Worm (Caenorhabditis elegans): ENCODE data around the gene lips-7.
A peak's percentile ranks its signal among the peaks of the same experiment; 100 is the strongest.

The lips-7 gene

DNA sequence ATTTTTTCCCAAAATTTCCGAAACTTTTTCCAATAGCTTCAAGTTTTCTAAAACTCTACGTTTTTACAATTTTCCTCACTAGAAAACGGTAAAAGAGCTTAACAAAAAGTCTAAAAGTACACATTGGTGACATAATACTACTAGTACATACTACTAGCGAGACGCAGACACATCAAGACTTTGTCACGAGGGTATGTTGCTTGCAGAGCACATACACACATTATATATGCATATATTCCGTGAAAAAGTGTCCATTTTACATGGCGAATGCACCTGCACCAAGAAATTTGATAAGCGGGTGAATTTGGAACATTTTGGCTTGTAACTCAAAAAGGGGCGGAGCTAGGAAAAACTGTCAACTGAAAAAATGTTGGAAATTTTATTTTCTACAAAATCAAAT is 49.7 kb downstream of the lips-7 start:
- TF ChIP-seq hmg-1.2 (GFP tag; IDR thresholded peaks at IDR 0.05): peak; percentile 60; the same call in 1 of the 2 replicates
- TF ChIP-seq Y53G8AR.9 (GFP tag; conservative IDR thresholded peaks at IDR 0.05): no peak

DNA sequence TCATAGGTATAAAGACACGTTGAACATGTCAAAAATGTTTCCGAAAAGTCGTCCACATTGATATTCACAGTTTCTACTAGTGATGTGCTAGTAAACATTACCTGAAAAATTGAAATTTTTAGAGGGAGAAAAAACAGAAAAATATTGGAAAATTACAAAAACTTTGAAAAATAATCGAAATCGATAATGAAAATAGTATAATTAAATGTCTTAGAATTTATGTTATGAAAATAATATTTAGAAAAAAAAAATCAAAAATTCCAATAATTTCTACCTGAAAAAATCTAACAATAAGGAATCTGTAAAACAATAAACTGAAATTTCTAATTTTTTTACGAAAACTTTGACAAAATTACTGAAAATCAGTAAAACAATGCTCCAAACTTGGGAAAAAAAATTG is 50.4 kb downstream of the lips-7 start, which contains the start of gene nhl-3:
Gene nhl-3 (minus strand): TSS at position 101 of the 400 bp plus-strand sequence.
- TF ChIP-seq let-607 (tag; optimal IDR thresholded peaks at IDR 0.05): no peak
- no peak for TF ChIP-seq nfyb-1 (GFP tag; IDR thresholded peaks at IDR 0.05)
- no peak for TF ChIP-seq nhr-90 (tag; optimal IDR thresholded peaks at IDR 0.05)
- no peak for TF ChIP-seq sea-2 (GFP tag; IDR thresholded peaks at IDR 0.05)
- no peak for TF ChIP-seq madf-6 (GFP tag; IDR thresholded peaks at IDR 0.05)
- no peak for TF ChIP-seq fkh-3 (tag; optimal IDR thresholded peaks at IDR 0.05)
- no peak for TF ChIP-seq let-526 (GFP tag; IDR thresholded peaks at IDR 0.05)
- TF ChIP-seq Y53F4B.3 (GFP tag; IDR thresholded peaks at IDR 0.05): no peak
- no peak for TF ChIP-seq rec-8 (tag; optimal IDR thresholded peaks at IDR 0.05)
- no peak for TF ChIP-seq F52B5.7 (tag; optimal IDR thresholded peaks at IDR 0.05)
- TF ChIP-seq B0336.3 (GFP tag; IDR thresholded peaks at IDR 0.05): no peak
- TF ChIP-seq F57C9.4 (tag; optimal IDR thresholded peaks at IDR 0.05): no peak
- no peak for TF ChIP-seq nfya-1 (tag; optimal IDR thresholded peaks at IDR 0.05; ENCODE audit: borderline replicate concordance, insufficient read depth)

DNA sequence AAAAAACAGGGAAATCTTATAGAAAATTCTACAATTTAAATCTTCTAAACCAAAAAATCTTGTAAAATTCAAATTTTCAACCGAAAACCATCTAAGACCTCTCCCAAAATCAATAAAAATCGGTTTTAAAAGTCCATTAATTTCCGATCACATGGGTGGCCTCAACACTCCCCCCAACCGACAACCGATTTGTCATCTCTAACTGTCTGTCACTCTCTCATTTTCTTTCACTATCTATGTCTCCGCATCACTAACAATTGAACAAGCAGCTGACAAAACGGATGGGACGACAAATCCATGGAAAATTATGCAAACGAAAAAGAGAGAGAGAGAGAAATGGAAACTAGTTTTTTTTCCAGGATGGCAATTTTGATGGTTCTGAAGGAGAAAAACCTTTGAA is 51.3 kb downstream of the lips-7 start:
- TF ChIP-seq F49E8.2 (tag; optimal IDR thresholded peaks at IDR 0.05; ENCODE audit: insufficient read depth) (no peak), B0035.1 (tag; optimal IDR thresholded peaks at IDR 0.05) (no peak), ztf-6 (GFP tag; IDR thresholded peaks at IDR 0.05) (no peak), ceh-27 (GFP tag; optimal IDR thresholded peaks at IDR 0.05) (no peak), Y53F4B.3 (GFP tag; IDR thresholded peaks at IDR 0.05) (no peak), lin-40 (tag; optimal IDR thresholded peaks at IDR 0.05) (peak; percentile 7), hsf-1 (GFP tag; IDR thresholded peaks at IDR 0.05) (no peak), F57C9.4 (tag; optimal IDR thresholded peaks at IDR 0.05) (no peak), ceh-58 (GFP tag; IDR thresholded peaks at IDR 0.05) (no peak), hmg-1.2 (GFP tag; IDR thresholded peaks at IDR 0.05) (peak; percentile 61; the same call in 1 of the 2 replicates), attf-5 (GFP tag; optimal IDR thresholded peaks at IDR 0.05) (peak; percentile 40), C06A6.2 (GFP tag; conservative IDR thresholded peaks at IDR 0.05) (no peak), rcor-1 (GFP tag; IDR thresholded peaks at IDR 0.05) (no peak), snpc-4 (GFP tag; optimal IDR thresholded peaks at IDR 0.05) (no peak), snpc-4 (tag; optimal IDR thresholded peaks at IDR 0.05) (peak in 1 of 4 experiments; percentile 23), madf-10 (tag; optimal IDR thresholded peaks at IDR 0.05) (no peak), B0336.3 (GFP tag; IDR thresholded peaks at IDR 0.05) (no peak), lin-35 (GFP tag; optimal IDR thresholded peaks at IDR 0.05) (peak in 1 of 3 experiments; percentile 8)

Data from whole organism, young adult.